Fruit fly (Drosophila melanogaster): ENCODE data around the gene Ppi1.
A peak's percentile ranks its signal among the peaks of the same experiment; 100 is the strongest.

The Ppi1 gene

DNA sequence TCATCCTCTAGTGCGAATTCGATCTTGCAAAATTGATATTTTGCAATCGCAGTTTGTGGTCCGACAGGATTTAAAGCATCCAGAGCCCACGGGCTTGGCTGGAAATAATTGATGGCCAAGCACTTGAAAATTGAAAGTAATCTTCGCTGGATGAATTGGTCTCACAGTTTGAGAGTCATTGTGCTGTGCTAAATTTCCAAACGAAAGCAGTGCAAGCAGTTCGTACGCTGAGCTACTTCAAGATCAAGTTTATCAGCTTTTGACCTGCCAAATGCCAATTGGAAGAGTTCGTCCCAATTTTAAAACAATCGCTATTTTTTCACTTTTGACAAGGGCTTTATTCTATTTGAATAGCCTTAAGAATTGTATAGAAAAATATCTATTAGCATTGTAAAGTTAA, 24.9 kb upstream of the Ppi1 start:
- TF ChIP-seq N (GFP tag; optimal IDR thresholded peaks at IDR 0.05) (no peak), Abd-B (GFP tag; optimal IDR thresholded peaks at IDR 0.05) (no peak), Myc (optimal IDR thresholded peaks at IDR 0.05) (peak; percentile 34), lola (GFP tag; optimal IDR thresholded peaks at IDR 0.05) (no peak), Vsx2 (GFP tag; optimal IDR thresholded peaks at IDR 0.05; ENCODE audit: partially characterized antibody) (no peak)

DNA sequence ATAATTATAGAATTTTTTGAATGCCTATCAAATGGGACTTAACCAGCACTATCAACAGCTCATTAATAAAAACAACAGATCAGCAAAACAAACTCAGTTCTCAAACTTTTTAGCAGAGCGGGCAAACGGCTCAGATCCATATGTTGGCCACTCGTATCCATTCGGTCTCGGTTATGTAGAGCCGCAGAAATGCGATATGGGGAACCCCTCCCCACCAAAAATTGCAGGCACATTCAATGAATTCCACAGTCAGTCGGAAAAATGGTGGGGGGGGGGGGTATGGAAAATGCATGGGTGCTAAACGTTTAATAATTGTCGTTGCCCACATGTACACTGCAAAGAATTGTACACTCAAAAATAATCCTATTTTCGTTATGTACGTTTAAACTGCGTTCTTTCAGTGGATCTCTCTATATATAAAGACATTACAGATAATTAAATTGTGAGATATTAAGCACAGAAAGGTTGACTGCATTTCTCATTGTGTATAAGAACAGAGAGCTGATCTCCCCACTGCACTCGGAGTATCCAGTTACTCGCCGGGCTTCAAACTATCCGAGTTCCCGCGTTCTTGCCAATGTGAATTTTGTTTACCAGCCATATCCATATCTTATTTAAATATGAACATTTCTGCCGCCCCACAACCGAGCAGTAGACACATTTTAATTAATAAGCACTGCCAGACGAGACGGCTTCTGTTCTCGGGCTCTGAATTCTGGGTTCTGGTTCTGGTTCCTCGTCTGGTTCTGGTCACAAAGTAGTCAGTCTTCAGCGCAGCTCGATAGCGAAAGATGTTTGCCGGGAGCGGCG, 22.6 kb upstream of the Ppi1 start, which contains the start of gene CG15529:
Gene CG15529, plus strand, starts transcription at position 760 of the 810 bp plus-strand sequence.
- TF ChIP-seq Vsx2 (GFP tag; optimal IDR thresholded peaks at IDR 0.05; ENCODE audit: partially characterized antibody) (no peak), GATAd (GFP tag; optimal IDR thresholded peaks at IDR 0.05) (no peak), dsf (GFP tag; optimal IDR thresholded peaks at IDR 0.05; ENCODE audit: borderline replicate concordance) (no peak), br (GFP tag; optimal IDR thresholded peaks at IDR 0.05) (no peak), Dif (GFP tag; optimal IDR thresholded peaks at IDR 0.05; ENCODE audit: partially characterized antibody) (no peak), jim (GFP tag; optimal IDR thresholded peaks at IDR 0.05) (no peak), Jra (GFP tag; optimal IDR thresholded peaks at IDR 0.05) (no peak), CrebA (GFP tag; optimal IDR thresholded peaks at IDR 0.05; ENCODE audit: borderline replicate concordance) (no peak), Dfd (GFP tag; optimal IDR thresholded peaks at IDR 0.05) (no peak), Hr78 (GFP tag; optimal IDR thresholded peaks at IDR 0.05) (no peak), ey (GFP tag; optimal IDR thresholded peaks at IDR 0.05) (peak; percentile 26), dl (GFP tag; optimal IDR thresholded peaks at IDR 0.05; ENCODE audit: insufficient read depth in 1 of 2, partially characterized antibody in 2 of 2) (no peak), N (GFP tag; optimal IDR thresholded peaks at IDR 0.05) (no peak), Hr83 (GFP tag; optimal IDR thresholded peaks at IDR 0.05; ENCODE audit: poor library complexity, severe bottlenecking) (no peak), lola (GFP tag; optimal IDR thresholded peaks at IDR 0.05) (no peak), dmrt93B (GFP tag; optimal IDR thresholded peaks at IDR 0.05) (no peak), h (GFP tag; optimal IDR thresholded peaks at IDR 0.05) (peak; percentile 57), fru (GFP tag; optimal IDR thresholded peaks at IDR 0.05) (no peak), Sp1 (GFP tag; optimal IDR thresholded peaks at IDR 0.05) (no peak), CG9705 (GFP tag; optimal IDR thresholded peaks at IDR 0.05) (no peak), HLH106 (tag; optimal IDR thresholded peaks at IDR 0.05) (peak; percentile 39), sv (GFP tag; optimal IDR thresholded peaks at IDR 0.05) (no peak), pan (optimal IDR thresholded peaks at IDR 0.05) (no peak), Hnf4 (GFP tag; optimal IDR thresholded peaks at IDR 0.05) (no peak), Mio (GFP tag; optimal IDR thresholded peaks at IDR 0.05) (no peak), tai (GFP tag; optimal IDR thresholded peaks at IDR 0.05) (no peak), foxo (GFP tag; optimal IDR thresholded peaks at IDR 0.05) (peak in 1 of 2 experiments; percentile 1), OdsH (GFP tag; optimal IDR thresholded peaks at IDR 0.05) (no peak), Myc (optimal IDR thresholded peaks at IDR 0.05) (no peak), CG32264 (GFP tag; optimal IDR thresholded peaks at IDR 0.05) (no peak), usp (GFP tag; optimal IDR thresholded peaks at IDR 0.05) (no peak), sage (GFP tag; optimal IDR thresholded peaks at IDR 0.05) (no peak), psq (GFP tag; optimal IDR thresholded peaks at IDR 0.05) (no peak), rgr (GFP tag; optimal IDR thresholded peaks at IDR 0.05) (peak; percentile 30), woc (GFP tag; optimal IDR thresholded peaks at IDR 0.05) (no peak), brk (GFP tag; optimal IDR thresholded peaks at IDR 0.05) (no peak), Abd-B (GFP tag; optimal IDR thresholded peaks at IDR 0.05) (no peak), Rel (GFP tag; optimal IDR thresholded peaks at IDR 0.05) (no peak), Rel (tag; optimal IDR thresholded peaks at IDR 0.05) (peak; percentile 11)

Data from whole organism, wandering third instar larva.